Fruit fly (Drosophila melanogaster): ENCODE data around the gene CG9427.
A peak's percentile ranks its signal among the peaks of the same experiment; 100 is the strongest.

Gene CG9427

dm6 chr3R:9631564-9631963 lies 4.8 kb upstream of the CG9427 start, which contains the start of gene SpdS (continued):
- no peak for TF ChIP-seq btn (GFP tag; optimal IDR thresholded peaks at IDR 0.05)
- no peak for TF ChIP-seq cad (GFP tag; optimal IDR thresholded peaks at IDR 0.05)
- no peak for TF ChIP-seq twi (tag; optimal IDR thresholded peaks at IDR 0.05)
- no peak for TF ChIP-seq CG7839 (tag; optimal IDR thresholded peaks at IDR 0.05)
- no peak for TF ChIP-seq CG13624 (GFP tag; optimal IDR thresholded peaks at IDR 0.05)
- TF ChIP-seq CG30020 (tag; optimal IDR thresholded peaks at IDR 0.05): no peak
- no peak for TF ChIP-seq Hr39 (optimal IDR thresholded peaks at IDR 0.05)
- TF ChIP-seq sd (tag; optimal IDR thresholded peaks at IDR 0.05): peak; percentile 81
- TF ChIP-seq ERR (GFP tag; optimal IDR thresholded peaks at IDR 0.05): peak; percentile 79
- TF ChIP-seq nau (GFP tag; optimal IDR thresholded peaks at IDR 0.05): peak; percentile 18
- no peak for TF ChIP-seq fd96Cb (tag; optimal IDR thresholded peaks at IDR 0.05)
- TF ChIP-seq CoRest (tag; optimal IDR thresholded peaks at IDR 0.05): no peak
- TF ChIP-seq CG18764 (GFP tag; optimal IDR thresholded peaks at IDR 0.05): no peak
- TF ChIP-seq ci (GFP tag; IDR thresholded peaks at IDR 0.05): no peak
- TF ChIP-seq row (GFP tag; IDR thresholded peaks at IDR 0.05): no peak
- no peak for TF ChIP-seq Sox102F (GFP tag; optimal IDR thresholded peaks at IDR 0.05)
- no peak for TF ChIP-seq trem (tag; optimal IDR thresholded peaks at IDR 0.05)
- no peak for TF ChIP-seq tup (GFP tag; optimal IDR thresholded peaks at IDR 0.05)
- peak; percentile 78 for TF ChIP-seq Med (GFP tag)
- TF ChIP-seq cas (GFP tag; IDR thresholded peaks at IDR 0.05): no peak
- no peak for TF ChIP-seq ash1 (GFP tag; optimal IDR thresholded peaks at IDR 0.05)
- no peak for TF ChIP-seq HLH54F (GFP tag; optimal IDR thresholded peaks at IDR 0.05)
- no peak for TF ChIP-seq tap (tag; optimal IDR thresholded peaks at IDR 0.05)
- no peak for TF ChIP-seq CG9727 (GFP tag; optimal IDR thresholded peaks at IDR 0.05)
- no peak for TF ChIP-seq sisA (GFP tag; IDR thresholded peaks at IDR 0.05)
- TF ChIP-seq CG8765 (GFP tag; IDR thresholded peaks at IDR 0.05): no peak
- no peak for TF ChIP-seq E2f2 (GFP tag; IDR thresholded peaks at IDR 0.05)
- no peak for TF ChIP-seq kay (GFP tag; optimal IDR thresholded peaks at IDR 0.05)
- TF ChIP-seq CG10959 (GFP tag; IDR thresholded peaks at IDR 0.05): no peak
- no peak for TF ChIP-seq CG16813 (GFP tag; IDR thresholded peaks at IDR 0.05; ENCODE audit: partially characterized antibody)
- TF ChIP-seq CG9797 (GFP tag; optimal IDR thresholded peaks at IDR 0.05): no peak
- no peak for TF ChIP-seq MTF-1 (GFP tag; optimal IDR thresholded peaks at IDR 0.05; ENCODE audit: borderline replicate concordance)
- TF ChIP-seq CG15269 (tag; optimal IDR thresholded peaks at IDR 0.05): no peak
- no peak for TF ChIP-seq zen (tag; optimal IDR thresholded peaks at IDR 0.05)
- no peak for TF ChIP-seq CG18262 (tag; optimal IDR thresholded peaks at IDR 0.05)
- no peak for TF ChIP-seq CG14965 (GFP tag; optimal IDR thresholded peaks at IDR 0.05; ENCODE audit: borderline replicate concordance)
- TF ChIP-seq CG14860 (GFP tag; IDR thresholded peaks at IDR 0.05; ENCODE audit: partially characterized antibody): no peak
- TF ChIP-seq tna (GFP tag; IDR thresholded peaks at IDR 0.05; ENCODE audit: partially characterized antibody): no peak
- no peak for TF ChIP-seq ind (GFP tag; optimal IDR thresholded peaks at IDR 0.05)
- TF ChIP-seq pb (GFP tag; optimal IDR thresholded peaks at IDR 0.05): no peak
- no peak for TF ChIP-seq Lpt (GFP tag; optimal IDR thresholded peaks at IDR 0.05)
- no peak for TF ChIP-seq tll (GFP tag; optimal IDR thresholded peaks at IDR 0.05)
- TF ChIP-seq en (GFP tag; optimal IDR thresholded peaks at IDR 0.05): no peak
- no peak for TF ChIP-seq Dfd (GFP tag; optimal IDR thresholded peaks at IDR 0.05)
- TF ChIP-seq Fer3 (tag; optimal IDR thresholded peaks at IDR 0.05): no peak
- TF ChIP-seq corto (GFP tag; optimal IDR thresholded peaks at IDR 0.05): no peak
- TF ChIP-seq CG12769 (tag; optimal IDR thresholded peaks at IDR 0.05): no peak
- TF ChIP-seq CG2712 (tag; optimal IDR thresholded peaks at IDR 0.05): no peak
- TF ChIP-seq Hr51 (GFP tag; optimal IDR thresholded peaks at IDR 0.05): no peak
- TF ChIP-seq dmrt11E (tag; optimal IDR thresholded peaks at IDR 0.05): no peak
- TF ChIP-seq rib (GFP tag; IDR thresholded peaks at IDR 0.05): no peak
- TF ChIP-seq CG4328 (GFP tag; optimal IDR thresholded peaks at IDR 0.05): no peak

Measured in whole organism, embryonic.